Fruit fly (Drosophila melanogaster) whole organism, embryonic: ENCODE data around the gene CG32772.

ENCODE experiments used
- Adf1 ChIP-seq: fragments of 200-800 bp; sonication (Bioruptor generic); IDR thresholded peaks from 2 replicates; pipeline ENCODE4 v1.3.6; 2022; ENCODE audit warnings: missing biosample characterization, missing genetic modification characterization
- Antp ChIP-seq: fragments of 200-800 bp; sonication (Bioruptor generic); optimal IDR thresholded peaks from 3 replicates; lab custom pipeline; 2016; ENCODE audit warnings: missing biosample characterization, missing genetic modification characterization
- Asciz ChIP-seq: fragments of 200-800 bp; sonication (Bioruptor generic); optimal IDR thresholded peaks from 2 replicates; lab custom pipeline; 2017; ENCODE audit warnings: missing biosample characterization, mild to moderate bottlenecking, missing genetic modification characterization, missing genetic modification reagents
- Awh ChIP-seq: fragments of 200-800 bp; sonication (Bioruptor generic); IDR thresholded peaks from 2 replicates; pipeline ENCODE4, ENCODE4 v1.3.6; 2022; ENCODE audit warnings: missing biosample characterization, missing genetic modification characterization
- Bgb ChIP-seq: fragments of 200-800 bp; sonication (Bioruptor generic); IDR thresholded peaks from 2 replicates; pipeline ENCODE4 v1.3.6; 2022; ENCODE audit warnings: missing biosample characterization, missing genetic modification characterization; ENCODE audit not compliant: partially characterized antibody
- Blimp-1 ChIP-seq: fragments of 200-800 bp; sonication (Bioruptor generic); optimal IDR thresholded peaks from 3 replicates; lab custom pipeline; 2018; ENCODE audit warnings: missing biosample characterization, missing genetic modification characterization, mild to moderate bottlenecking, moderate library complexity, missing genetic modification reagents
- CG12071 ChIP-seq: fragments of 200-800 bp; sonication (Bioruptor generic); optimal IDR thresholded peaks from 3 replicates; lab custom pipeline; 2018; ENCODE audit warnings: missing biosample characterization, mild to moderate bottlenecking, missing genetic modification characterization
- CG12155 ChIP-seq: fragments of 200-800 bp; sonication (Bioruptor generic); optimal IDR thresholded peaks from 3 replicates; lab custom pipeline; 2016; ENCODE audit warnings: missing biosample characterization, missing genetic modification characterization
- CG12299 ChIP-seq: fragments of 200-800 bp; sonication (Bioruptor generic); optimal IDR thresholded peaks from 2 replicates; lab custom pipeline; 2018; ENCODE audit warnings: missing biosample characterization, mild to moderate bottlenecking, missing genetic modification characterization
- CG14441 ChIP-seq: fragments of 200-800 bp; sonication (Bioruptor generic); IDR thresholded peaks from 2 replicates; pipeline ENCODE4 v1.3.6; 2022; ENCODE audit warnings: missing biosample characterization, missing genetic modification characterization
- CG15073 ChIP-seq: fragments of 200-800 bp; sonication (Bioruptor generic); optimal IDR thresholded peaks from 2 replicates; lab custom pipeline; 2016; ENCODE audit warnings: missing biosample characterization, missing genetic modification characterization
- CG1529 ChIP-seq: fragments of 200-800 bp; sonication (Bioruptor generic); optimal IDR thresholded peaks from 3 replicates; lab custom pipeline; 2018; ENCODE audit warnings: missing biosample characterization, missing genetic modification characterization
- CG15514 ChIP-seq: fragments of 200-800 bp; sonication (Bioruptor generic); optimal IDR thresholded peaks from 3 replicates; lab custom pipeline; 2017; ENCODE audit warnings: missing biosample characterization, missing genetic modification characterization, mild to moderate bottlenecking, moderate library complexity, missing genetic modification reagents
- CG16779 ChIP-seq: fragments of 200-800 bp; sonication (Bioruptor generic); IDR thresholded peaks from 2 replicates; pipeline ENCODE4 v1.3.6; 2022; ENCODE audit warnings: missing biosample characterization, missing genetic modification characterization
- CG2116 ChIP-seq: fragments of 200-800 bp; sonication (Bioruptor generic); optimal IDR thresholded peaks from 3 replicates; lab custom pipeline; 2018; ENCODE audit warnings: missing biosample characterization, mild to moderate bottlenecking, missing genetic modification characterization
- CG30431 ChIP-seq: fragments of 200-800 bp; sonication (Bioruptor generic); optimal IDR thresholded peaks from 2 replicates; lab custom pipeline; 2017; ENCODE audit warnings: missing biosample characterization, missing genetic modification characterization
- CG31441 ChIP-seq: fragments of 200-800 bp; sonication (Bioruptor generic); IDR thresholded peaks from 2 replicates; pipeline ENCODE4 v1.3.6; 2022; ENCODE audit warnings: missing biosample characterization, missing genetic modification characterization
- CG3726 ChIP-seq: fragments of 200-800 bp; sonication (Bioruptor generic); IDR thresholded peaks from 3 replicates; pipeline ENCODE4, ENCODE4 v1.3.6; 2022; ENCODE audit warnings: missing biosample characterization, missing genetic modification characterization
- CG4854 ChIP-seq: fragments of 200-800 bp; sonication (Bioruptor generic); optimal IDR thresholded peaks from 2 replicates; lab custom pipeline; 2016; ENCODE audit warnings: missing biosample characterization, missing genetic modification characterization, inconsistent platforms
- CG6272 ChIP-seq: fragments of 200-800 bp; sonication (Bioruptor generic); IDR thresholded peaks from 2 replicates; pipeline ENCODE4 v1.3.6; 2022; ENCODE audit warnings: missing biosample characterization, missing genetic modification characterization
- CG6654 ChIP-seq: fragments of 200-800 bp; sonication (Bioruptor generic); optimal IDR thresholded peaks from 2 replicates; lab custom pipeline; 2017; ENCODE audit warnings: missing biosample characterization, mild to moderate bottlenecking, missing genetic modification characterization
- CG8924 ChIP-seq: fragments of 200-800 bp; optimal IDR thresholded peaks from 3 replicates; lab custom pipeline; 2019; ENCODE audit warnings: missing biosample characterization, mild to moderate bottlenecking, missing genetic modification characterization, moderate library complexity
- CG9876 ChIP-seq: fragments of 200-800 bp; sonication (Bioruptor generic); optimal IDR thresholded peaks from 2 replicates; lab custom pipeline; 2016; ENCODE audit warnings: missing biosample characterization, missing genetic modification characterization
- CHES-1-like ChIP-seq: fragments of 200-800 bp; sonication (Bioruptor generic); optimal IDR thresholded peaks from 2 replicates; lab custom pipeline; 2016; ENCODE audit warnings: missing biosample characterization, missing genetic modification characterization
- Dbx ChIP-seq: fragments of 200-800 bp; sonication (Bioruptor generic); IDR thresholded peaks from 3 replicates; pipeline ENCODE4 v1.3.6; 2022; ENCODE audit warnings: missing biosample characterization, missing genetic modification characterization
- Doc3 ChIP-seq: fragments of 200-800 bp; sonication (Bioruptor generic); IDR thresholded peaks from 3 replicates; pipeline ENCODE4 v1.3.6; 2022; ENCODE audit warnings: missing biosample characterization, missing genetic modification characterization; ENCODE audit not compliant: partially characterized antibody
- Lhr ChIP-seq: fragments of 200-800 bp; sonication (Bioruptor generic); optimal IDR thresholded peaks from 3 replicates; lab custom pipeline; 2017; ENCODE audit warnings: mild to moderate bottlenecking, missing biosample characterization, missing genetic modification reagents, missing genetic modification characterization
- Lpt ChIP-seq: fragments of >200 bp; optimal IDR thresholded peaks from 2 replicates; lab custom pipeline; 2018; ENCODE audit warnings: missing biosample characterization, missing genetic modification characterization
- NC2α ChIP-seq: fragments of 200-800 bp; sonication (Bioruptor generic); optimal IDR thresholded peaks from 2 replicates; lab custom pipeline; 2016; ENCODE audit warnings: missing biosample characterization, missing genetic modification characterization
- Optix ChIP-seq: fragments of 200-800 bp; sonication (Bioruptor generic); IDR thresholded peaks from 3 replicates; pipeline ENCODE4 v1.3.6; 2022; ENCODE audit warnings: missing biosample characterization, missing genetic modification characterization
- Rfx ChIP-seq: fragments of 200-800 bp; sonication (Bioruptor generic); IDR thresholded peaks from 2 replicates; pipeline ENCODE4 v1.3.6; 2022; ENCODE audit warnings: missing biosample characterization, missing genetic modification characterization
- ara ChIP-seq: fragments of 200-800 bp; sonication (Bioruptor generic); IDR thresholded peaks from 2 replicates; pipeline ENCODE4 v1.3.6; 2022; ENCODE audit warnings: missing biosample characterization, missing genetic modification characterization
- ash1 ChIP-seq: fragments of 200-800 bp; sonication (Bioruptor generic); optimal IDR thresholded peaks from 2 replicates; lab custom pipeline; 2018; ENCODE audit warnings: missing biosample characterization, mild to moderate bottlenecking, missing genetic modification characterization
- bigmax ChIP-seq: fragments of 200-800 bp; sonication (Bioruptor generic); optimal IDR thresholded peaks from 2 replicates; lab custom pipeline; 2018; ENCODE audit warnings: missing biosample characterization, mild to moderate bottlenecking, missing genetic modification characterization
- br ChIP-seq: fragments of >200 bp; optimal IDR thresholded peaks from 2 replicates; lab custom pipeline; 2017
- emc ChIP-seq: fragments of 200-800 bp; sonication (Bioruptor generic); optimal IDR thresholded peaks from 2 replicates; lab custom pipeline; 2016; ENCODE audit warnings: missing biosample characterization, missing genetic modification characterization
- ems ChIP-seq: fragments of 200-800 bp; sonication (Bioruptor generic); optimal IDR thresholded peaks from 3 replicates; lab custom pipeline; 2016; ENCODE audit warnings: missing biosample characterization, missing genetic modification characterization
- fd96Cb ChIP-seq: fragments of 200-800 bp; sonication (Bioruptor generic); optimal IDR thresholded peaks from 2 replicates; lab custom pipeline; 2018; ENCODE audit warnings: missing biosample characterization, mild to moderate bottlenecking, missing genetic modification characterization, moderate library complexity
- gfzf ChIP-seq: fragments of 200-800 bp; sonication (Bioruptor generic); optimal IDR thresholded peaks from 2 replicates; lab custom pipeline; 2016; ENCODE audit warnings: missing biosample characterization, mild to moderate bottlenecking, missing genetic modification characterization, moderate library complexity
- her ChIP-seq: fragments of 200-800 bp; sonication (Bioruptor generic); optimal IDR thresholded peaks from 2 replicates; lab custom pipeline; 2016; ENCODE audit warnings: missing biosample characterization, missing genetic modification characterization
- maf-S ChIP-seq: fragments of 200-800 bp; sonication (Bioruptor generic); optimal IDR thresholded peaks from 2 replicates; lab custom pipeline; 2016; ENCODE audit warnings: missing biosample characterization, missing genetic modification characterization
- pan ChIP-seq, 4 experiments: fragments of >200 bp in 3 of 4; fragments of 200-800 bp in 1 of 4; sonication (Bioruptor generic) in 1 of 4; optimal IDR thresholded peaks in 3 of 4; IDR thresholded peaks in 1 of 4; 2 replicates each; pipeline versions ENCODE4 v1.3.6 to Lab custom; 2017 to 2022; ENCODE audit warnings: missing biosample characterization in 2 of 4, missing genetic modification characterization in 2 of 4, mixed read lengths in 1 of 4
- pho ChIP-seq: fragments of 200-800 bp; sonication (Bioruptor generic); optimal IDR thresholded peaks from 2 replicates; lab custom pipeline; 2016; ENCODE audit warnings: missing biosample characterization, missing genetic modification characterization
- run ChIP-seq: fragments of 200-800 bp; sonication (Bioruptor generic); optimal IDR thresholded peaks from 3 replicates; lab custom pipeline; 2018; ENCODE audit warnings: missing biosample characterization, mild to moderate bottlenecking, missing genetic modification characterization
- sim ChIP-seq: fragments of 200-800 bp; sonication (Bioruptor generic); IDR thresholded peaks from 2 replicates; pipeline ENCODE4 v1.3.6; 2022; ENCODE audit warnings: missing biosample characterization, missing genetic modification characterization
- sima ChIP-seq: fragments of 200-800 bp; sonication (Bioruptor generic); optimal IDR thresholded peaks from 2 replicates; lab custom pipeline; 2016; ENCODE audit warnings: missing biosample characterization, missing genetic modification characterization
- slp2 ChIP-seq: fragments of 200-800 bp; sonication (Bioruptor generic); optimal IDR thresholded peaks from 2 replicates; lab custom pipeline; 2016; ENCODE audit warnings: missing biosample characterization, missing genetic modification characterization
- sob ChIP-seq: fragments of 200-800 bp; sonication (Bioruptor generic); IDR thresholded peaks from 2 replicates; pipeline ENCODE4 v1.3.6; 2022; ENCODE audit warnings: missing biosample characterization, missing genetic modification characterization
- sr ChIP-seq: fragments of 200-800 bp; sonication (Bioruptor generic); IDR thresholded peaks from 3 replicates; pipeline ENCODE4 v1.3.6; 2022; ENCODE audit warnings: missing biosample characterization, missing genetic modification characterization

CG32772 gene

dm6 chrX:4919040-4919881 lies 10.4 kb downstream of the CG32772 start (continued):
- TF ChIP-seq pan (optimal IDR thresholded peaks at IDR 0.05; lab: Kevin White, UChicago) = no peak
- TF ChIP-seq pan (GFP tag; optimal IDR thresholded peaks at IDR 0.05 in 1 of 2, IDR thresholded peaks at IDR 0.05 in 1 of 2) = peak in 1 of 2 experiments; percentile 92
- TF ChIP-seq maf-S (GFP tag; lab: Kevin White, UChicago) = peak; percentile 64
- TF ChIP-seq ems (GFP tag; lab: Kevin White, UChicago) = peak; percentile 67
- peak; percentile 63 for TF ChIP-seq Awh
- no peak for TF ChIP-seq Lhr
- TF ChIP-seq Asciz = no peak
- TF ChIP-seq Bgb = 0 out of 2 replicates have a peak, but pooled peaks have one; percentile 5
- TF ChIP-seq CG8924 (tag; lab: Kevin White, UChicago) = peak; percentile 72
- TF ChIP-seq CG16779 (GFP tag; lab: Robert Waterston, UW) = peak; percentile 84
- TF ChIP-seq CG30431 (GFP tag; lab: Kevin White, UChicago) = peak; percentile 68
- no peak for TF ChIP-seq Lpt (GFP tag; lab: Kevin White, UChicago)
- TF ChIP-seq CG6654 (GFP tag; lab: Kevin White, UChicago) = peak; percentile 44
- TF ChIP-seq CG1529 (GFP tag; lab: Kevin White, UChicago) = peak; percentile 14
- TF ChIP-seq fd96Cb = peak; percentile 77
- TF ChIP-seq her = peak; percentile 88
- TF ChIP-seq CG14441 (GFP tag; lab: Robert Waterston, UW) = peak; percentile 93
- TF ChIP-seq CG15514 (GFP tag; lab: Kevin White, UChicago) = peak; percentile 62
- peak; percentile 38 for TF ChIP-seq run
- peak; percentile 87 for TF ChIP-seq sr (GFP tag; lab: Robert Waterston, UW)
- peak; percentile 78 for TF ChIP-seq CG12155 (GFP tag; lab: Kevin White, UChicago)
- no peak for TF ChIP-seq Doc3
- TF ChIP-seq gfzf (GFP tag; lab: Kevin White, UChicago) = no peak
- peak; percentile 76 for TF ChIP-seq Blimp-1 (GFP tag; lab: Kevin White, UChicago)
- peak; percentile 56; the same call in 1 of the 2 replicates for TF ChIP-seq sim
- TF ChIP-seq CG15073 (GFP tag; lab: Kevin White, UChicago) = no peak
- TF ChIP-seq Antp (GFP tag; lab: Kevin White, UChicago) = peak; percentile 93
- peak; percentile 83 for TF ChIP-seq ara (GFP tag; lab: Robert Waterston, UW)
- peak; percentile 67 for TF ChIP-seq pho
- TF ChIP-seq sima = peak; percentile 17
- peak; percentile 79; the same call in 2 of the 3 replicates for TF ChIP-seq CG3726 (GFP tag; lab: Robert Waterston, UW)
- TF ChIP-seq CG2116 (GFP tag; lab: Kevin White, UChicago) = no peak
- TF ChIP-seq ash1 (GFP tag; lab: Kevin White, UChicago) = peak; percentile 3
- peak; percentile 71 for TF ChIP-seq emc (GFP tag; lab: Kevin White, UChicago)
- peak; percentile 80 for TF ChIP-seq CG9876 (GFP tag; lab: Kevin White, UChicago)
- TF ChIP-seq NC2α = peak; percentile 25
- peak; percentile 85 for TF ChIP-seq Optix
- TF ChIP-seq CG12299 (tag; lab: Kevin White, UChicago) = peak; percentile 36
- peak; percentile 77; the same call in 1 of the 2 replicates for TF ChIP-seq CG6272
- peak; percentile 84 for TF ChIP-seq CG12071 (GFP tag; lab: Kevin White, UChicago)
- TF ChIP-seq bigmax (GFP tag; lab: Kevin White, UChicago) = no peak
- peak; percentile 82 for TF ChIP-seq CHES-1-like (GFP tag; lab: Kevin White, UChicago)
- TF ChIP-seq br (lab: Kevin White, UChicago) = no peak
- TF ChIP-seq Dbx = peak; percentile 86
- peak; percentile 76 for TF ChIP-seq CG31441
- peak; percentile 97 for TF ChIP-seq Rfx (GFP tag; lab: Robert Waterston, UW)
- peak; percentile 72 for TF ChIP-seq slp2 (GFP tag; lab: Kevin White, UChicago)
- TF ChIP-seq sob = peak; percentile 90
- TF ChIP-seq Adf1 (GFP tag; lab: Robert Waterston, UW) = peak; percentile 71
- peak; percentile 66 for TF ChIP-seq CG4854
